Fruit fly (Drosophila melanogaster) whole organism, embryonic: ENCODE measurements around the gene tex.

Experiments used
- Awh ChIP-seq: fragments of 200-800 bp; sonication (Bioruptor generic); IDR thresholded peaks from 2 replicates; pipeline ENCODE4, ENCODE4 v1.3.6; 2022; ENCODE audit warnings: missing biosample characterization, missing genetic modification characterization
- CG10209 ChIP-seq: fragments of 200-800 bp; sonication (Bioruptor generic); optimal IDR thresholded peaks from 3 replicates; lab custom pipeline; 2017; ENCODE audit warnings: missing biosample characterization, mild to moderate bottlenecking, missing genetic modification characterization, missing genetic modification reagents
- CG12236 ChIP-seq: fragments of 200-800 bp; sonication (Bioruptor generic); optimal IDR thresholded peaks from 2 replicates; lab custom pipeline; 2016; ENCODE audit warnings: missing biosample characterization, missing genetic modification characterization
- CG13894 ChIP-seq: fragments of 200-800 bp; sonication (Bioruptor generic); optimal IDR thresholded peaks from 3 replicates; lab custom pipeline; 2018; ENCODE audit warnings: missing biosample characterization, mild to moderate bottlenecking, missing genetic modification characterization, moderate library complexity
- CG15514 ChIP-seq: fragments of 200-800 bp; sonication (Bioruptor generic); optimal IDR thresholded peaks from 3 replicates; lab custom pipeline; 2017; ENCODE audit warnings: missing biosample characterization, missing genetic modification characterization, mild to moderate bottlenecking, moderate library complexity, missing genetic modification reagents
- CG17186 ChIP-seq: fragments of 200-800 bp; sonication (Bioruptor generic); optimal IDR thresholded peaks from 3 replicates; lab custom pipeline; 2017; ENCODE audit warnings: missing biosample characterization, missing genetic modification reagents, missing genetic modification characterization
- CG17612 ChIP-seq: fragments of 200-800 bp; sonication (Bioruptor generic); IDR thresholded peaks from 2 replicates; pipeline ENCODE4 v1.3.6; 2022; ENCODE audit warnings: missing biosample characterization, missing genetic modification characterization
- CG1832 ChIP-seq: fragments of 200-800 bp; sonication (Bioruptor generic); optimal IDR thresholded peaks from 2 replicates; lab custom pipeline; 2017; ENCODE audit warnings: missing biosample characterization, mild to moderate bottlenecking, missing genetic modification characterization, inconsistent platforms
- CG2199 ChIP-seq: fragments of 200-800 bp; sonication (Bioruptor generic); IDR thresholded peaks from 3 replicates; pipeline ENCODE4 v1.3.6; 2022; ENCODE audit warnings: missing biosample characterization, missing genetic modification characterization
- CG31224 ChIP-seq: fragments of 200-800 bp; sonication (Bioruptor generic); IDR thresholded peaks from 2 replicates; pipeline ENCODE4 v1.3.6; 2022; ENCODE audit warnings: missing biosample characterization, missing genetic modification characterization
- CG31365 ChIP-seq: fragments of 200-800 bp; sonication (Bioruptor generic); optimal IDR thresholded peaks from 2 replicates; lab custom pipeline; 2018; ENCODE audit warnings: missing biosample characterization, mild to moderate bottlenecking, missing genetic modification characterization
- CG33213 ChIP-seq: fragments of 200-800 bp; sonication (Bioruptor generic); optimal IDR thresholded peaks from 3 replicates; lab custom pipeline; 2016; ENCODE audit warnings: missing biosample characterization, missing genetic modification characterization
- CG3407 ChIP-seq: fragments of 200-800 bp; sonication (Bioruptor generic); optimal IDR thresholded peaks from 2 replicates; lab custom pipeline; 2018; ENCODE audit warnings: missing biosample characterization, mild to moderate bottlenecking, missing genetic modification characterization
- CG5180 ChIP-seq: fragments of 200-800 bp; sonication (Bioruptor generic); optimal IDR thresholded peaks from 3 replicates; lab custom pipeline; 2017; ENCODE audit warnings: missing biosample characterization, missing genetic modification characterization, mild to moderate bottlenecking, moderate library complexity, missing genetic modification reagents
- CG7786 ChIP-seq: fragments of 200-800 bp; sonication (Bioruptor generic); optimal IDR thresholded peaks from 2 replicates; lab custom pipeline; 2016; ENCODE audit warnings: missing biosample characterization, missing genetic modification characterization
- CG8089 ChIP-seq: fragments of 200-800 bp; sonication (Bioruptor generic); optimal IDR thresholded peaks from 3 replicates; lab custom pipeline; 2016; ENCODE audit warnings: missing biosample characterization, missing genetic modification characterization
- CG8765 ChIP-seq: fragments of 200-800 bp; sonication (Bioruptor generic); IDR thresholded peaks from 2 replicates; pipeline ENCODE4 v1.3.6; 2022; ENCODE audit warnings: missing biosample characterization, missing genetic modification characterization
- CG9932 ChIP-seq: fragments of 200-800 bp; sonication (Bioruptor generic); IDR thresholded peaks from 2 replicates; pipeline ENCODE4 v1.3.6; 2022; ENCODE audit warnings: missing biosample characterization, missing genetic modification characterization
- Camta ChIP-seq: fragments of 200-800 bp; sonication (Bioruptor generic); optimal IDR thresholded peaks from 2 replicates; lab custom pipeline; 2016; ENCODE audit warnings: missing biosample characterization, missing genetic modification characterization
- Chrac-16 ChIP-seq: fragments of 200-800 bp; sonication (Bioruptor generic); optimal IDR thresholded peaks from 3 replicates; lab custom pipeline; 2016; ENCODE audit warnings: missing biosample characterization, missing genetic modification characterization
- Dek ChIP-seq: fragments of 200-800 bp; sonication (Bioruptor generic); optimal IDR thresholded peaks from 3 replicates; lab custom pipeline; 2019; ENCODE audit warnings: missing biosample characterization, mild to moderate bottlenecking, missing genetic modification characterization, moderate library complexity
- HmgD ChIP-seq: fragments of 200-800 bp; sonication (Bioruptor generic); optimal IDR thresholded peaks from 3 replicates; lab custom pipeline; 2016; ENCODE audit warnings: missing biosample characterization, missing genetic modification characterization
- Med ChIP-seq: fragments of 200-800 bp; sonication (Bioruptor generic); peaks from one replicate; lab custom pipeline; 2016; ENCODE audit warnings: missing biosample characterization, missing genetic modification characterization, mild to moderate bottlenecking, inconsistent platforms, moderate library complexity
- Rx ChIP-seq: fragments of 200-800 bp; sonication (Bioruptor generic); IDR thresholded peaks from 2 replicates; pipeline ENCODE4 v1.3.6; 2022; ENCODE audit warnings: missing biosample characterization, missing genetic modification characterization
- Sox102F ChIP-seq: fragments of 200-800 bp; sonication (Bioruptor generic); optimal IDR thresholded peaks from 2 replicates; lab custom pipeline; 2018; ENCODE audit warnings: missing biosample characterization, mild to moderate bottlenecking, missing genetic modification characterization, moderate library complexity
- Spps ChIP-seq: fragments of 200-800 bp; sonication (Bioruptor generic); optimal IDR thresholded peaks from 2 replicates; lab custom pipeline; 2018; ENCODE audit warnings: missing biosample characterization, mild to moderate bottlenecking, missing genetic modification characterization
- Trl ChIP-seq, 3 experiments: fragments of >200 bp in 2 of 3; fragments of 200-800 bp in 1 of 3; sonication (Bioruptor generic) in 1 of 3; optimal IDR thresholded peaks; 2 replicates in 1 of 3; 3 replicates in 2 of 3; lab custom pipeline; 2016 to 2017; ENCODE audit warnings: missing biosample characterization in 1 of 3, missing genetic modification characterization in 1 of 3
- al ChIP-seq: fragments of 200-800 bp; sonication (Bioruptor generic); IDR thresholded peaks from 2 replicates; pipeline ENCODE4 v1.3.6; 2022; ENCODE audit warnings: missing biosample characterization, missing genetic modification characterization
- amos ChIP-seq: fragments of 200-800 bp; sonication (Bioruptor generic); IDR thresholded peaks from 2 replicates; pipeline ENCODE4 v1.3.6; 2022; ENCODE audit warnings: missing biosample characterization, missing genetic modification characterization; ENCODE audit not compliant: partially characterized antibody
- bbx ChIP-seq: fragments of 200-800 bp; sonication (Bioruptor generic); IDR thresholded peaks from 2 replicates; pipeline ENCODE4 v1.3.6; 2022; ENCODE audit warnings: missing biosample characterization, missing genetic modification characterization; ENCODE audit not compliant: partially characterized antibody
- crc ChIP-seq: fragments of 200-800 bp; sonication (Bioruptor generic); optimal IDR thresholded peaks from 2 replicates; lab custom pipeline; 2016; ENCODE audit warnings: missing biosample characterization, missing genetic modification characterization
- cwo ChIP-seq: fragments of 200-800 bp; sonication (Bioruptor generic); optimal IDR thresholded peaks from 3 replicates; lab custom pipeline; 2017; ENCODE audit warnings: missing biosample characterization, missing genetic modification characterization, mild to moderate bottlenecking, moderate library complexity, missing genetic modification reagents
- dan ChIP-seq: fragments of 200-800 bp; sonication (Bioruptor generic); IDR thresholded peaks from 2 replicates; pipeline ENCODE4 v1.3.6; 2022; ENCODE audit warnings: missing biosample characterization, missing genetic modification characterization
- danr ChIP-seq: fragments of 200-800 bp; sonication (Bioruptor generic); IDR thresholded peaks from 2 replicates; pipeline ENCODE4 v1.3.6; 2022; ENCODE audit warnings: missing biosample characterization, missing genetic modification characterization
- dimm ChIP-seq: fragments of 200-800 bp; sonication (Bioruptor generic); IDR thresholded peaks from 2 replicates; pipeline ENCODE4 v1.3.6; 2022; ENCODE audit warnings: missing biosample characterization, missing genetic modification characterization
- dpn ChIP-seq, 2 experiments: fragments of 200-800 bp; sonication (Bioruptor generic); optimal IDR thresholded peaks; 3 replicates each; lab custom pipeline; 2016; ENCODE audit warnings: missing biosample characterization in 2 of 2, missing genetic modification characterization in 2 of 2
- h ChIP-seq: fragments of >200 bp; optimal IDR thresholded peaks from 2 replicates; lab custom pipeline; 2017
- inv ChIP-seq: fragments of 200-800 bp; sonication (Bioruptor generic); IDR thresholded peaks from 2 replicates; pipeline ENCODE4 v1.3.6; 2022; ENCODE audit warnings: missing biosample characterization, missing genetic modification characterization; ENCODE audit not compliant: partially characterized antibody
- jing ChIP-seq: fragments of 200-800 bp; sonication (Bioruptor generic); optimal IDR thresholded peaks from 2 replicates; lab custom pipeline; 2018; ENCODE audit warnings: missing biosample characterization, mild to moderate bottlenecking, missing genetic modification characterization
- kah ChIP-seq: fragments of 200-800 bp; sonication (Bioruptor generic); optimal IDR thresholded peaks from 2 replicates; lab custom pipeline; 2018; ENCODE audit warnings: missing biosample characterization, mild to moderate bottlenecking, missing genetic modification characterization
- knrl ChIP-seq: fragments of 200-800 bp; sonication (Bioruptor generic); IDR thresholded peaks from 3 replicates; pipeline ENCODE4 v1.3.6; 2022; ENCODE audit warnings: missing biosample characterization, missing genetic modification characterization; ENCODE audit not compliant: partially characterized antibody
- ranshi ChIP-seq: fragments of 200-800 bp; sonication (Bioruptor generic); IDR thresholded peaks from 2 replicates; pipeline ENCODE4 v1.3.6; 2022; ENCODE audit warnings: missing biosample characterization, missing genetic modification characterization
- seq ChIP-seq: fragments of 200-800 bp; sonication (Bioruptor generic); IDR thresholded peaks from 2 replicates; pipeline ENCODE4 v1.3.6; 2022; ENCODE audit warnings: missing biosample characterization, missing genetic modification characterization
- sim ChIP-seq: fragments of 200-800 bp; sonication (Bioruptor generic); IDR thresholded peaks from 2 replicates; pipeline ENCODE4 v1.3.6; 2022; ENCODE audit warnings: missing biosample characterization, missing genetic modification characterization
- sna ChIP-seq: fragments of 200-800 bp; sonication (Bioruptor generic); IDR thresholded peaks from 2 replicates; pipeline ENCODE4 v1.3.6; 2022; ENCODE audit warnings: missing biosample characterization, missing genetic modification characterization; ENCODE audit not compliant: partially characterized antibody
- ssp ChIP-seq: fragments of 200-800 bp; sonication (Bioruptor generic); IDR thresholded peaks from 2 replicates; pipeline ENCODE4 v1.3.6; 2022; ENCODE audit warnings: missing biosample characterization, missing genetic modification characterization
- tup ChIP-seq: fragments of 200-800 bp; sonication (Bioruptor generic); optimal IDR thresholded peaks from 2 replicates; lab custom pipeline; 2016; ENCODE audit warnings: missing biosample characterization, mild to moderate bottlenecking, missing genetic modification characterization, moderate library complexity
- zfh2 ChIP-seq: fragments of 200-800 bp; sonication (Bioruptor generic); optimal IDR thresholded peaks from 2 replicates; lab custom pipeline; 2016; ENCODE audit warnings: missing biosample characterization, missing genetic modification characterization

tex gene

dm6 chr3R:8264302-8265080 is 44.0 kb downstream of the tex start, which contains the start of the genes RPA1 and Mcm2 (continued):
- TF ChIP-seq seq (GFP tag; lab: Robert Waterston, UW) (peak; percentile 43; the same call in 1 of the 2 replicates), Trl (optimal IDR thresholded peaks at IDR 0.05; lab: Kevin White, UChicago) (no peak), Trl (GFP tag; optimal IDR thresholded peaks at IDR 0.05; lab: Kevin White, UChicago) (peak; percentile 64), CG5180 (no peak), CG10209 (GFP tag; lab: Kevin White, UChicago) (peak; percentile 76), cwo (peak; percentile 49), Sox102F (GFP tag; lab: Kevin White, UChicago) (peak; percentile 58), knrl (no peak; the same call in 2 of the 3 replicates), CG12236 (no peak), dan (no peak), tup (peak; percentile 33), Rx (peak; percentile 48; the same call in 1 of the 2 replicates), ssp (GFP tag; lab: Robert Waterston, UW) (peak; percentile 71), Camta (GFP tag; lab: Kevin White, UChicago) (no peak), CG15514 (peak; percentile 98), dimm (peak; percentile 38; the same call in 1 of the 2 replicates), CG1832 (no peak), danr (GFP tag; lab: Robert Waterston, UW) (no peak; the same call in 1 of the 2 replicates), CG31365 (peak; percentile 86), jing (GFP tag; lab: Kevin White, UChicago) (no peak), Chrac-16 (peak; percentile 82), kah (peak; percentile 10), sim (GFP tag; lab: Robert Waterston, UW) (no peak), inv (no peak), HmgD (no peak), zfh2 (peak; percentile 74), CG17186 (GFP tag; lab: Kevin White, UChicago) (peak; percentile 10), Med (GFP tag; lab: Kevin White, UChicago) (peak; percentile 88), CG8089 (no peak), dpn (GFP tag; optimal IDR thresholded peaks at IDR 0.05; lab: Kevin White, UChicago) (peak; percentile 47 to 81), sna (no peak), Awh (GFP tag; lab: Robert Waterston, UW) (peak; percentile 37; the same call in 1 of the 2 replicates), amos (GFP tag; lab: Robert Waterston, UW) (peak; percentile 48), CG3407 (GFP tag; lab: Kevin White, UChicago) (peak; percentile 38), bbx (GFP tag; lab: Robert Waterston, UW) (peak; percentile 39; the same call in 1 of the 2 replicates), CG2199 (0 out of 3 replicates have a peak, but pooled peaks have one; percentile 32), h (lab: Kevin White, UChicago) (no peak), Dek (peak; percentile 78), CG9932 (GFP tag; lab: Robert Waterston, UW) (peak; percentile 93), CG7786 (peak; percentile 52), CG8765 (GFP tag; lab: Robert Waterston, UW) (peak; percentile 43; the same call in 1 of the 2 replicates), CG31224 (GFP tag; lab: Robert Waterston, UW) (peak; percentile 65), CG13894 (peak; percentile 44), al (GFP tag; lab: Robert Waterston, UW) (peak; percentile 81), CG17612 (GFP tag; lab: Robert Waterston, UW) (no peak), crc (GFP tag; lab: Kevin White, UChicago) (no peak), Spps (peak; percentile 41), ranshi (GFP tag; lab: Robert Waterston, UW) (peak; percentile 73; the same call in 1 of the 2 replicates), CG33213 (GFP tag; lab: Kevin White, UChicago) (no peak)
